Fruit fly (Drosophila melanogaster) whole organism, embryonic: Measurements from ENCODE around the gene Cyp4ac1.

Experiments used
- Awh ChIP-seq: fragments of 200-800 bp; sonication (Bioruptor generic); IDR thresholded peaks from 2 replicates; pipeline ENCODE4, ENCODE4 v1.3.6; 2022; ENCODE audit warnings: missing biosample characterization, missing genetic modification characterization
- BEAF-32 ChIP-seq: fragments of 200-800 bp; sonication (Bioruptor generic); optimal IDR thresholded peaks from 3 replicates; lab custom pipeline; 2017; ENCODE audit warnings: missing biosample characterization, missing genetic modification characterization, mild to moderate bottlenecking, moderate library complexity, missing genetic modification reagents
- CG10267 ChIP-seq: fragments of 200-800 bp; sonication (Bioruptor generic); optimal IDR thresholded peaks from 2 replicates; lab custom pipeline; 2018; ENCODE audit warnings: missing biosample characterization, mild to moderate bottlenecking, missing genetic modification characterization, moderate library complexity
- CG11504 ChIP-seq: fragments of 200-800 bp; sonication (Bioruptor generic); optimal IDR thresholded peaks from 3 replicates; lab custom pipeline; 2019; ENCODE audit warnings: missing biosample characterization, mild to moderate bottlenecking, missing genetic modification characterization, moderate library complexity
- CG11560 ChIP-seq: fragments of 200-800 bp; sonication (Bioruptor generic); IDR thresholded peaks from 3 replicates; pipeline ENCODE4 v1.3.6; 2022; ENCODE audit warnings: missing biosample characterization, missing genetic modification characterization
- CG12769 ChIP-seq: fragments of 200-800 bp; sonication (Bioruptor generic); optimal IDR thresholded peaks from 2 replicates; lab custom pipeline; 2019; ENCODE audit warnings: missing biosample characterization, mild to moderate bottlenecking, missing genetic modification characterization, moderate library complexity
- CG12942 ChIP-seq: fragments of 200-800 bp; sonication (Bioruptor generic); optimal IDR thresholded peaks from 3 replicates; lab custom pipeline; 2016; ENCODE audit warnings: missing biosample characterization, missing genetic modification characterization
- CG13296 ChIP-seq: fragments of 200-800 bp; sonication (Bioruptor generic); optimal IDR thresholded peaks from 3 replicates; lab custom pipeline; 2018; ENCODE audit warnings: missing biosample characterization, mild to moderate bottlenecking, missing genetic modification characterization
- CG15269 ChIP-seq: fragments of 200-800 bp; sonication (Bioruptor generic); optimal IDR thresholded peaks from 2 replicates; lab custom pipeline; 2018; ENCODE audit warnings: missing biosample characterization, mild to moderate bottlenecking, missing genetic modification characterization, moderate library complexity
- CG16863 ChIP-seq: fragments of 200-800 bp; sonication (Bioruptor generic); optimal IDR thresholded peaks from 3 replicates; lab custom pipeline; 2016; ENCODE audit warnings: missing biosample characterization, missing genetic modification characterization
- CG17359 ChIP-seq: fragments of 200-800 bp; sonication (Bioruptor generic); optimal IDR thresholded peaks from 3 replicates; lab custom pipeline; 2018; ENCODE audit warnings: missing biosample characterization, mild to moderate bottlenecking, missing genetic modification characterization, moderate library complexity
- CG2202 ChIP-seq: fragments of 200-800 bp; sonication (Bioruptor generic); optimal IDR thresholded peaks from 2 replicates; lab custom pipeline; 2018; ENCODE audit warnings: missing biosample characterization, mild to moderate bottlenecking, missing genetic modification characterization
- CG30403 ChIP-seq: fragments of 200-800 bp; sonication (Bioruptor generic); optimal IDR thresholded peaks from 3 replicates; lab custom pipeline; 2016; ENCODE audit warnings: missing biosample characterization, missing genetic modification characterization
- CG4360 ChIP-seq: fragments of 200-800 bp; sonication (Bioruptor generic); IDR thresholded peaks from 2 replicates; pipeline ENCODE4 v1.3.6; 2022; ENCODE audit warnings: missing biosample characterization, missing genetic modification characterization
- CG5180 ChIP-seq: fragments of 200-800 bp; sonication (Bioruptor generic); optimal IDR thresholded peaks from 3 replicates; lab custom pipeline; 2017; ENCODE audit warnings: missing biosample characterization, missing genetic modification characterization, mild to moderate bottlenecking, moderate library complexity, missing genetic modification reagents
- CG6813 ChIP-seq: fragments of 200-800 bp; sonication (Bioruptor generic); optimal IDR thresholded peaks from 2 replicates; lab custom pipeline; 2017; ENCODE audit warnings: missing biosample characterization, missing genetic modification characterization, mild to moderate bottlenecking, moderate library complexity, missing genetic modification reagents
- CG7271 ChIP-seq: fragments of 200-800 bp; sonication (Bioruptor generic); optimal IDR thresholded peaks from 2 replicates; lab custom pipeline; 2018; ENCODE audit warnings: missing biosample characterization, mild to moderate bottlenecking, missing genetic modification characterization, moderate library complexity
- CG8359 ChIP-seq: fragments of 200-800 bp; sonication (Bioruptor generic); optimal IDR thresholded peaks from 2 replicates; lab custom pipeline; 2017; ENCODE audit warnings: missing biosample characterization, mild to moderate bottlenecking, missing genetic modification characterization, borderline replicate concordance
- Camta ChIP-seq: fragments of 200-800 bp; sonication (Bioruptor generic); optimal IDR thresholded peaks from 2 replicates; lab custom pipeline; 2016; ENCODE audit warnings: missing biosample characterization, missing genetic modification characterization
- CkIIα-i1 ChIP-seq: fragments of 200-800 bp; sonication (Bioruptor generic); IDR thresholded peaks from 2 replicates; pipeline ENCODE4 v1.3.6; 2022; ENCODE audit warnings: missing biosample characterization, missing genetic modification characterization
- Dad ChIP-seq: fragments of 200-800 bp; sonication (Bioruptor generic); optimal IDR thresholded peaks from 3 replicates; lab custom pipeline; 2016; ENCODE audit warnings: missing biosample characterization, missing genetic modification characterization
- HLH4C ChIP-seq: fragments of 200-800 bp; sonication (Bioruptor generic); IDR thresholded peaks from 3 replicates; pipeline ENCODE4 v1.3.6; 2022; ENCODE audit warnings: missing biosample characterization, missing genetic modification characterization; ENCODE audit not compliant: partially characterized antibody
- Hand ChIP-seq: fragments of 200-800 bp; sonication (Bioruptor generic); optimal IDR thresholded peaks from 2 replicates; lab custom pipeline; 2017; ENCODE audit warnings: mild to moderate bottlenecking, missing biosample characterization, missing genetic modification reagents, missing genetic modification characterization
- Lhr ChIP-seq: fragments of 200-800 bp; sonication (Bioruptor generic); optimal IDR thresholded peaks from 3 replicates; lab custom pipeline; 2017; ENCODE audit warnings: mild to moderate bottlenecking, missing biosample characterization, missing genetic modification reagents, missing genetic modification characterization
- MTF-1 ChIP-seq: fragments of 200-800 bp; sonication (Bioruptor generic); optimal IDR thresholded peaks from 2 replicates; lab custom pipeline; 2018; ENCODE audit warnings: missing biosample characterization, mild to moderate bottlenecking, missing genetic modification characterization, borderline replicate concordance
- Med ChIP-seq: fragments of 200-800 bp; sonication (Bioruptor generic); peaks from one replicate; lab custom pipeline; 2016; ENCODE audit warnings: missing biosample characterization, missing genetic modification characterization, mild to moderate bottlenecking, inconsistent platforms, moderate library complexity
- NC2α ChIP-seq: fragments of 200-800 bp; sonication (Bioruptor generic); optimal IDR thresholded peaks from 2 replicates; lab custom pipeline; 2016; ENCODE audit warnings: missing biosample characterization, missing genetic modification characterization
- Pdp1 ChIP-seq, 2 experiments: fragments of 200-800 bp; sonication (Bioruptor generic); optimal IDR thresholded peaks; 3 replicates each; lab custom pipeline; 2016; ENCODE audit warnings: missing biosample characterization in 2 of 2, missing genetic modification characterization in 2 of 2, mild to moderate bottlenecking in 1 of 2, moderate library complexity in 1 of 2
- Stat92E ChIP-seq, 3 experiments: fragments of >200 bp in 2 of 3; fragments of 200-800 bp in 1 of 3; sonication (Bioruptor generic) in 1 of 3; optimal IDR thresholded peaks; 2 replicates each; lab custom pipeline; 2017 to 2019; ENCODE audit warnings: missing biosample characterization in 3 of 3, missing genetic modification characterization in 3 of 3, mild to moderate bottlenecking in 1 of 3, moderate library complexity in 1 of 3
- Xrp1 ChIP-seq: fragments of 200-800 bp; sonication (Bioruptor generic); IDR thresholded peaks from 2 replicates; pipeline ENCODE4 v1.3.6; 2022; ENCODE audit warnings: missing biosample characterization, missing genetic modification characterization
- abd-A ChIP-seq: fragments of 200-800 bp; sonication (Bioruptor generic); optimal IDR thresholded peaks from 3 replicates; lab custom pipeline; 2019; ENCODE audit warnings: missing biosample characterization, mild to moderate bottlenecking, missing genetic modification characterization, moderate library complexity
- az2 ChIP-seq: fragments of 200-800 bp; sonication (Bioruptor generic); optimal IDR thresholded peaks from 3 replicates; lab custom pipeline; 2016; ENCODE audit warnings: missing biosample characterization, missing genetic modification characterization
- cad ChIP-seq: fragments of >200 bp; optimal IDR thresholded peaks from 2 replicates; lab custom pipeline; 2017; ENCODE audit warnings: missing biosample characterization, missing genetic modification characterization
- cato ChIP-seq: fragments of 200-800 bp; sonication (Bioruptor generic); optimal IDR thresholded peaks from 2 replicates; lab custom pipeline; 2016; ENCODE audit warnings: missing biosample characterization, missing genetic modification characterization, borderline replicate concordance
- chinmo ChIP-seq: fragments of 200-800 bp; sonication (Bioruptor generic); IDR thresholded peaks from 4 replicates; pipeline ENCODE4 v1.3.6; 2022; ENCODE audit warnings: missing biosample characterization, missing genetic modification characterization; ENCODE audit not compliant: partially characterized antibody
- crp ChIP-seq, 2 experiments: fragments of 200-800 bp; sonication (Bioruptor generic); optimal IDR thresholded peaks; 2 replicates in 1 of 2; 3 replicates in 1 of 2; lab custom pipeline; 2017; ENCODE audit warnings: missing biosample characterization in 2 of 2, missing genetic modification characterization in 2 of 2, mild to moderate bottlenecking in 1 of 2, moderate library complexity in 1 of 2
- dan ChIP-seq: fragments of 200-800 bp; sonication (Bioruptor generic); IDR thresholded peaks from 2 replicates; pipeline ENCODE4 v1.3.6; 2022; ENCODE audit warnings: missing biosample characterization, missing genetic modification characterization
- dimm ChIP-seq: fragments of 200-800 bp; sonication (Bioruptor generic); IDR thresholded peaks from 2 replicates; pipeline ENCODE4 v1.3.6; 2022; ENCODE audit warnings: missing biosample characterization, missing genetic modification characterization
- exex ChIP-seq: fragments of 200-800 bp; sonication (Bioruptor generic); optimal IDR thresholded peaks from 4 replicates; lab custom pipeline; 2018; ENCODE audit warnings: missing biosample characterization, mild to moderate bottlenecking, missing genetic modification characterization, moderate library complexity
- fd64A ChIP-seq: fragments of 200-800 bp; sonication (Bioruptor generic); optimal IDR thresholded peaks from 3 replicates; lab custom pipeline; 2018; ENCODE audit warnings: missing biosample characterization, mild to moderate bottlenecking, missing genetic modification characterization
- gce ChIP-seq: fragments of 200-800 bp; sonication (Bioruptor generic); IDR thresholded peaks from 3 replicates; pipeline ENCODE4 v1.3.6; 2022; ENCODE audit warnings: missing biosample characterization, missing genetic modification characterization
- gcm2 ChIP-seq: fragments of 200-800 bp; sonication (Bioruptor generic); optimal IDR thresholded peaks from 2 replicates; lab custom pipeline; 2016; ENCODE audit warnings: missing biosample characterization, missing genetic modification characterization
- mld ChIP-seq: fragments of 200-800 bp; sonication (Bioruptor generic); IDR thresholded peaks from 3 replicates; pipeline ENCODE4 v1.3.6; 2022; ENCODE audit warnings: missing biosample characterization, missing genetic modification characterization; ENCODE audit not compliant: partially characterized antibody
- oc ChIP-seq: fragments of 200-800 bp; sonication (Bioruptor generic); optimal IDR thresholded peaks from 2 replicates; lab custom pipeline; 2018; ENCODE audit warnings: missing biosample characterization, mild to moderate bottlenecking, missing genetic modification characterization, moderate library complexity
- pum ChIP-seq: fragments of 200-800 bp; sonication (Bioruptor generic); optimal IDR thresholded peaks from 2 replicates; lab custom pipeline; 2016; ENCODE audit warnings: missing biosample characterization, missing genetic modification characterization
- unc-4 ChIP-seq: fragments of 200-800 bp; sonication (Bioruptor generic); IDR thresholded peaks from 2 replicates; pipeline ENCODE4 v1.3.6; 2022; ENCODE audit warnings: missing biosample characterization, missing genetic modification characterization; ENCODE audit not compliant: partially characterized antibody
- vnd ChIP-seq: fragments of 200-800 bp; sonication (Bioruptor generic); IDR thresholded peaks from 3 replicates; pipeline ENCODE4 v1.3.6; 2022; ENCODE audit warnings: missing biosample characterization, missing genetic modification characterization; ENCODE audit not compliant: partially characterized antibody
- vvl ChIP-seq: fragments of 200-800 bp; sonication (Bioruptor generic); IDR thresholded peaks from 2 replicates; pipeline ENCODE4 v1.3.6; 2022; ENCODE audit warnings: missing biosample characterization, missing genetic modification characterization

Cyp4ac1 gene

dm6 chr2L:5259076-5259843, 4.5 kb upstream of the Cyp4ac1 start (continued):
- TF ChIP-seq cato (GFP tag; lab: Kevin White, UChicago) (no peak), CG10267 (tag; lab: Kevin White, UChicago) (no peak), dan (GFP tag; lab: Robert Waterston, UW) (no peak), CG17359 (tag; lab: Kevin White, UChicago) (no peak), mld (GFP tag; lab: Robert Waterston, UW) (no peak), Stat92E (GFP tag; optimal IDR thresholded peaks at IDR 0.05; lab: Kevin White, UChicago) (peak in 1 of 3 experiments; percentile 35), crp (GFP tag; optimal IDR thresholded peaks at IDR 0.05; lab: Kevin White, UChicago) (no peak), CG15269 (tag; lab: Kevin White, UChicago) (peak; percentile 59), CG4360 (GFP tag; lab: Robert Waterston, UW) (no peak), pum (GFP tag; lab: Kevin White, UChicago) (no peak), Camta (GFP tag; lab: Kevin White, UChicago) (no peak), Med (GFP tag; lab: Kevin White, UChicago) (peak; percentile 62), Awh (GFP tag; lab: Robert Waterston, UW) (peak; percentile 32; the same call in 1 of the 2 replicates), CG7271 (tag; lab: Kevin White, UChicago) (no peak), CG11560 (no peak), vvl (peak; percentile 20; the same call in 1 of the 2 replicates), CG12769 (tag; lab: Kevin White, UChicago) (peak; percentile 25), gcm2 (GFP tag; lab: Kevin White, UChicago) (no peak), CkIIα-i1 (GFP tag; lab: Robert Waterston, UW) (no peak), MTF-1 (GFP tag; lab: Kevin White, UChicago) (no peak), BEAF-32 (GFP tag; lab: Kevin White, UChicago) (no peak), NC2α (no peak), HLH4C (GFP tag; lab: Robert Waterston, UW) (0 out of 3 replicates have a peak, but pooled peaks have one; percentile 26), Pdp1 (GFP tag; optimal IDR thresholded peaks at IDR 0.05; lab: Kevin White, UChicago) (no peak), CG30403 (GFP tag; lab: Kevin White, UChicago) (no peak), unc-4 (GFP tag; lab: Robert Waterston, UW) (no peak), CG2202 (tag; lab: Kevin White, UChicago) (no peak), cad (GFP tag; lab: Kevin White, UChicago) (peak; percentile 20), CG5180 (GFP tag; lab: Kevin White, UChicago) (no peak), exex (tag; lab: Kevin White, UChicago) (no peak), Dad (GFP tag; lab: Kevin White, UChicago) (no peak), gce (GFP tag; lab: Robert Waterston, UW) (no peak), dimm (GFP tag; lab: Robert Waterston, UW) (no peak), CG6813 (GFP tag; lab: Kevin White, UChicago) (no peak), CG16863 (GFP tag; lab: Kevin White, UChicago) (no peak)

dm6 chr2L:5260267-5260666, 3.5 kb upstream of the Cyp4ac1 start:
- TF ChIP-seq chinmo (GFP tag; lab: Robert Waterston, UW) (0 out of 4 replicates have a peak, but pooled peaks have one; percentile 10), CG12942 (GFP tag; lab: Kevin White, UChicago) (no peak), Hand (no peak), CG13296 (GFP tag; lab: Kevin White, UChicago) (no peak), CG11504 (tag; lab: Kevin White, UChicago) (no peak), abd-A (peak; percentile 42), az2 (GFP tag; lab: Kevin White, UChicago) (no peak), CG8359 (peak; percentile 20), vnd (GFP tag; lab: Robert Waterston, UW) (no peak), Xrp1 (GFP tag; lab: Robert Waterston, UW) (0 out of 2 replicates have a peak, but pooled peaks have one; percentile 5), fd64A (GFP tag; lab: Kevin White, UChicago) (no peak), oc (tag; lab: Kevin White, UChicago) (peak; percentile 93), Lhr (GFP tag; lab: Kevin White, UChicago) (no peak)
